Worm (Caenorhabditis elegans) whole organism, L4 larva: ENCODE results near the gene alkb-1.

Experiments
- F26F4.8 ChIP-seq: fragments of 200-800 bp; sonication (Bioruptor generic); conservative IDR thresholded peaks from 2 replicates; pipeline ENCODE4 v1.3.6; 2022; ENCODE audit warnings: missing genetic modification characterization, missing compliant biosample characterization
- R02D3.7 ChIP-seq: fragments of 150-350 bp; sonication (generic microtip); optimal IDR thresholded peaks from 3 replicates; lab custom pipeline; 2014; ENCODE audit warnings: missing biosample characterization, missing genetic modification characterization
- ZK546.5 ChIP-seq, 2 experiments: sonication (generic microtip); optimal IDR thresholded peaks; 2 replicates each; lab custom pipeline; 2017; ENCODE audit warnings: missing biosample characterization in 2 of 2, missing genetic modification characterization in 2 of 2
- ceh-44 ChIP-seq: fragments of 200-800 bp; sonication (Bioruptor generic); IDR thresholded peaks from 2 replicates; pipeline ENCODE4 v1.3.6; 2022; ENCODE audit warnings: missing genetic modification reagents, missing genetic modification characterization, missing compliant biosample characterization
- lsy-2 ChIP-seq, 2 experiments: fragments of 150-350 bp in 1 of 2; sonication (generic microtip) in 1 of 2; optimal IDR thresholded peaks; 2 replicates each; lab custom pipeline; 2014 to 2017; ENCODE audit warnings: missing biosample characterization in 2 of 2, missing genetic modification characterization in 2 of 2

ce11 chrII:1423660-1424059 is 11.5 kb downstream of the alkb-1 start, which contains the start of gene Y51H7C.10:
- TF ChIP-seq lsy-2 (tag; optimal IDR thresholded peaks at IDR 0.05; lab: Kevin White, UChicago) = no peak
- no peak for TF ChIP-seq F26F4.8 (GFP tag; lab: Robert Waterston, UW)
- no peak for TF ChIP-seq R02D3.7 (tag; lab: Kevin White, UChicago)
- no peak for TF ChIP-seq ZK546.5 (tag; optimal IDR thresholded peaks at IDR 0.05; lab: Kevin White, UChicago)
- TF ChIP-seq ceh-44 (GFP tag; lab: Robert Waterston, UW) = no peak
